Fruit fly (Drosophila melanogaster) whole organism, embryonic: ENCODE results near the gene eIF2Bepsilon.

ENCODE experiments used
- Bgb ChIP-seq: fragments of 200-800 bp; sonication (Bioruptor generic); IDR thresholded peaks from 2 replicates; pipeline ENCODE4 v1.3.6; 2022; ENCODE audit warnings: missing biosample characterization, missing genetic modification characterization; ENCODE audit not compliant: partially characterized antibody
- CG10147 ChIP-seq: fragments of 200-800 bp; sonication (Bioruptor generic); optimal IDR thresholded peaks from 2 replicates; lab custom pipeline; 2019; ENCODE audit warnings: missing biosample characterization, mild to moderate bottlenecking, missing genetic modification characterization, moderate library complexity
- CG10209 ChIP-seq: fragments of 200-800 bp; sonication (Bioruptor generic); optimal IDR thresholded peaks from 3 replicates; lab custom pipeline; 2017; ENCODE audit warnings: missing biosample characterization, mild to moderate bottlenecking, missing genetic modification characterization, missing genetic modification reagents
- CG11085 ChIP-seq: fragments of 200-800 bp; sonication (Bioruptor generic); IDR thresholded peaks from 2 replicates; pipeline ENCODE4 v1.3.6; 2022; ENCODE audit warnings: missing biosample characterization, missing genetic modification characterization
- CG11247 ChIP-seq: fragments of 200-800 bp; sonication (Bioruptor generic); IDR thresholded peaks from 2 replicates; pipeline ENCODE4 v1.3.6; 2022; ENCODE audit warnings: missing biosample characterization, missing genetic modification characterization
- CG12219 ChIP-seq: fragments of 200-800 bp; sonication (Bioruptor generic); optimal IDR thresholded peaks from 3 replicates; lab custom pipeline; 2018; ENCODE audit warnings: missing biosample characterization, mild to moderate bottlenecking, missing genetic modification characterization
- CG17829 ChIP-seq: fragments of 200-800 bp; optimal IDR thresholded peaks from 2 replicates; lab custom pipeline; 2019; ENCODE audit warnings: missing biosample characterization, mild to moderate bottlenecking, missing genetic modification characterization, moderate library complexity
- CG2678 ChIP-seq: fragments of 200-800 bp; sonication (Bioruptor generic); optimal IDR thresholded peaks from 3 replicates; lab custom pipeline; 2019; ENCODE audit warnings: missing biosample characterization, mild to moderate bottlenecking, missing genetic modification characterization, moderate library complexity
- CG30020 ChIP-seq: fragments of 200-800 bp; optimal IDR thresholded peaks from 2 replicates; lab custom pipeline; 2019; ENCODE audit warnings: missing biosample characterization, mild to moderate bottlenecking, missing genetic modification characterization, moderate library complexity
- CG32772 ChIP-seq: fragments of 200-800 bp; sonication (Bioruptor generic); IDR thresholded peaks from 2 replicates; pipeline ENCODE4 v1.3.6; 2022; ENCODE audit warnings: missing biosample characterization, missing genetic modification characterization
- CG33213 ChIP-seq: fragments of 200-800 bp; sonication (Bioruptor generic); optimal IDR thresholded peaks from 3 replicates; lab custom pipeline; 2016; ENCODE audit warnings: missing biosample characterization, missing genetic modification characterization
- CG3995 ChIP-seq: fragments of 200-800 bp; sonication (Bioruptor generic); optimal IDR thresholded peaks from 3 replicates; lab custom pipeline; 2016; ENCODE audit warnings: missing biosample characterization, missing genetic modification characterization
- CG6689 ChIP-seq: fragments of 200-800 bp; sonication (Bioruptor generic); IDR thresholded peaks from 2 replicates; pipeline ENCODE4 v1.3.6; 2022; ENCODE audit warnings: missing biosample characterization, missing genetic modification characterization
- CG6813 ChIP-seq: fragments of 200-800 bp; sonication (Bioruptor generic); optimal IDR thresholded peaks from 2 replicates; lab custom pipeline; 2017; ENCODE audit warnings: missing biosample characterization, missing genetic modification characterization, mild to moderate bottlenecking, moderate library complexity, missing genetic modification reagents
- CTCF ChIP-seq: fragments of 200-800 bp; sonication (Bioruptor generic); optimal IDR thresholded peaks from 2 replicates; lab custom pipeline; 2017; ENCODE audit warnings: missing biosample characterization, mild to moderate bottlenecking, missing genetic modification characterization, moderate library complexity
- Dad ChIP-seq: fragments of 200-800 bp; sonication (Bioruptor generic); optimal IDR thresholded peaks from 3 replicates; lab custom pipeline; 2016; ENCODE audit warnings: missing biosample characterization, missing genetic modification characterization
- Deaf1 ChIP-seq: fragments of 200-800 bp; optimal IDR thresholded peaks from 3 replicates; lab custom pipeline; 2019; ENCODE audit warnings: missing biosample characterization, mild to moderate bottlenecking, missing genetic modification characterization, moderate library complexity
- Dip2 ChIP-seq: fragments of 200-800 bp; sonication (Bioruptor generic); IDR thresholded peaks from 2 replicates; pipeline ENCODE4 v1.3.6; 2022; ENCODE audit warnings: missing biosample characterization, missing genetic modification characterization
- Dref ChIP-seq: fragments of 200-800 bp; sonication (Bioruptor generic); IDR thresholded peaks from 2 replicates; pipeline ENCODE4 v1.3.6; 2022; ENCODE audit warnings: missing biosample characterization, missing genetic modification characterization
- Drgx ChIP-seq: fragments of 200-800 bp; sonication (Bioruptor generic); IDR thresholded peaks from 2 replicates; pipeline ENCODE4 v1.3.6; 2022; ENCODE audit warnings: missing biosample characterization, missing genetic modification characterization
- Lpt ChIP-seq: fragments of >200 bp; optimal IDR thresholded peaks from 2 replicates; lab custom pipeline; 2018; ENCODE audit warnings: missing biosample characterization, missing genetic modification characterization
- Med ChIP-seq: fragments of 200-800 bp; sonication (Bioruptor generic); peaks from one replicate; lab custom pipeline; 2016; ENCODE audit warnings: missing biosample characterization, missing genetic modification characterization, mild to moderate bottlenecking, inconsistent platforms, moderate library complexity
- Myb ChIP-seq: fragments of 200-800 bp; sonication (Bioruptor generic); optimal IDR thresholded peaks from 2 replicates; lab custom pipeline; 2016; ENCODE audit warnings: missing biosample characterization, missing genetic modification characterization
- Pdp1 ChIP-seq, 2 experiments: fragments of 200-800 bp; sonication (Bioruptor generic); optimal IDR thresholded peaks; 3 replicates each; lab custom pipeline; 2016; ENCODE audit warnings: missing biosample characterization in 2 of 2, missing genetic modification characterization in 2 of 2, mild to moderate bottlenecking in 1 of 2, moderate library complexity in 1 of 2
- Side ChIP-seq: fragments of 200-800 bp; sonication (Bioruptor generic); optimal IDR thresholded peaks from 2 replicates; lab custom pipeline; 2016; ENCODE audit warnings: missing biosample characterization, missing genetic modification characterization
- Sry-δ ChIP-seq: fragments of 200-800 bp; sonication (Bioruptor generic); optimal IDR thresholded peaks from 2 replicates; lab custom pipeline; 2016; ENCODE audit warnings: missing biosample characterization, missing genetic modification characterization
- Stat92E ChIP-seq, 3 experiments: fragments of >200 bp in 2 of 3; fragments of 200-800 bp in 1 of 3; sonication (Bioruptor generic) in 1 of 3; optimal IDR thresholded peaks; 2 replicates each; lab custom pipeline; 2017 to 2019; ENCODE audit warnings: missing biosample characterization in 3 of 3, missing genetic modification characterization in 3 of 3, mild to moderate bottlenecking in 1 of 3, moderate library complexity in 1 of 3
- Usf ChIP-seq: fragments of 200-800 bp; sonication (Bioruptor generic); optimal IDR thresholded peaks from 2 replicates; lab custom pipeline; 2017; ENCODE audit warnings: missing genotype, missing biosample characterization, missing genetic modification characterization
- ash1 ChIP-seq: fragments of 200-800 bp; sonication (Bioruptor generic); optimal IDR thresholded peaks from 2 replicates; lab custom pipeline; 2018; ENCODE audit warnings: missing biosample characterization, mild to moderate bottlenecking, missing genetic modification characterization
- cad ChIP-seq: fragments of >200 bp; optimal IDR thresholded peaks from 2 replicates; lab custom pipeline; 2017; ENCODE audit warnings: missing biosample characterization, missing genetic modification characterization
- cg ChIP-seq: fragments of 200-800 bp; sonication (Bioruptor generic); optimal IDR thresholded peaks from 3 replicates; lab custom pipeline; 2019; ENCODE audit warnings: missing biosample characterization, mild to moderate bottlenecking, missing genetic modification characterization, moderate library complexity
- crol ChIP-seq: fragments of 200-800 bp; sonication (Bioruptor generic); IDR thresholded peaks from 2 replicates; pipeline ENCODE4 v1.3.6; 2022; ENCODE audit warnings: missing biosample characterization, missing genetic modification characterization
- disco-r ChIP-seq: fragments of 200-800 bp; sonication (Bioruptor generic); optimal IDR thresholded peaks from 2 replicates; lab custom pipeline; 2016; ENCODE audit warnings: missing biosample characterization, missing genetic modification characterization
- esg ChIP-seq: fragments of 200-800 bp; sonication (Bioruptor generic); conservative IDR thresholded peaks from 2 replicates; pipeline ENCODE4 v1.3.6; 2022; ENCODE audit warnings: missing biosample characterization, missing genetic modification characterization
- ewg ChIP-seq: fragments of 200-800 bp; sonication (Bioruptor generic); optimal IDR thresholded peaks from 3 replicates; lab custom pipeline; 2017; ENCODE audit warnings: mild to moderate bottlenecking, missing biosample characterization, missing genetic modification reagents, missing genetic modification characterization
- hb ChIP-seq: fragments of 200-800 bp; sonication (Bioruptor generic); IDR thresholded peaks from 3 replicates; pipeline ENCODE4 v1.3.6; 2022; ENCODE audit warnings: missing biosample characterization, missing genetic modification characterization; ENCODE audit not compliant: partially characterized antibody
- kah ChIP-seq: fragments of 200-800 bp; sonication (Bioruptor generic); optimal IDR thresholded peaks from 2 replicates; lab custom pipeline; 2018; ENCODE audit warnings: missing biosample characterization, mild to moderate bottlenecking, missing genetic modification characterization
- lab ChIP-seq: fragments of 200-800 bp; sonication (Bioruptor generic); optimal IDR thresholded peaks from 3 replicates; lab custom pipeline; 2017; ENCODE audit warnings: missing biosample characterization, missing genetic modification characterization, mild to moderate bottlenecking, moderate library complexity, missing genetic modification reagents
- oc ChIP-seq: fragments of 200-800 bp; sonication (Bioruptor generic); optimal IDR thresholded peaks from 2 replicates; lab custom pipeline; 2018; ENCODE audit warnings: missing biosample characterization, mild to moderate bottlenecking, missing genetic modification characterization, moderate library complexity
- peb ChIP-seq: fragments of 200-800 bp; sonication (Bioruptor generic); IDR thresholded peaks from 2 replicates; pipeline ENCODE4 v1.3.6; 2022; ENCODE audit warnings: missing biosample characterization, missing genetic modification characterization
- pho ChIP-seq: fragments of 200-800 bp; sonication (Bioruptor generic); optimal IDR thresholded peaks from 2 replicates; lab custom pipeline; 2016; ENCODE audit warnings: missing biosample characterization, missing genetic modification characterization
- pum ChIP-seq: fragments of 200-800 bp; sonication (Bioruptor generic); optimal IDR thresholded peaks from 2 replicates; lab custom pipeline; 2016; ENCODE audit warnings: missing biosample characterization, missing genetic modification characterization
- row ChIP-seq: fragments of 200-800 bp; sonication (Bioruptor generic); IDR thresholded peaks from 3 replicates; pipeline ENCODE4 v1.3.6; 2022; ENCODE audit warnings: missing biosample characterization, missing genetic modification characterization
- sr ChIP-seq: fragments of 200-800 bp; sonication (Bioruptor generic); IDR thresholded peaks from 3 replicates; pipeline ENCODE4 v1.3.6; 2022; ENCODE audit warnings: missing biosample characterization, missing genetic modification characterization
- sug ChIP-seq: fragments of 200-800 bp; optimal IDR thresholded peaks from 2 replicates; lab custom pipeline; 2019; ENCODE audit warnings: missing biosample characterization, mild to moderate bottlenecking, missing genetic modification characterization, moderate library complexity
- tll ChIP-seq, 2 experiments: fragments of 200-800 bp in 1 of 2; fragments of >200 bp in 1 of 2; sonication (Bioruptor generic) in 1 of 2; optimal IDR thresholded peaks; 2 replicates each; lab custom pipeline; 2017 to 2019; ENCODE audit warnings: missing biosample characterization in 2 of 2, missing genetic modification characterization in 2 of 2, mild to moderate bottlenecking in 1 of 2, moderate library complexity in 1 of 2
- tna ChIP-seq: fragments of 200-800 bp; sonication (Bioruptor generic); IDR thresholded peaks from 2 replicates; pipeline ENCODE4 v1.3.6; 2022; ENCODE audit warnings: missing biosample characterization, missing genetic modification characterization; ENCODE audit not compliant: partially characterized antibody
- toy ChIP-seq: fragments of 200-800 bp; sonication (Bioruptor generic); IDR thresholded peaks from 2 replicates; pipeline ENCODE4 v1.3.6; 2022; ENCODE audit warnings: missing biosample characterization, missing genetic modification characterization
- usp ChIP-seq: fragments of >200 bp; optimal IDR thresholded peaks from 2 replicates; lab custom pipeline; 2017; ENCODE audit warnings: missing biosample characterization, missing genetic modification characterization
- zen ChIP-seq: fragments of 200-800 bp; sonication (Bioruptor generic); optimal IDR thresholded peaks from 3 replicates; lab custom pipeline; 2018; ENCODE audit warnings: missing biosample characterization, mild to moderate bottlenecking, missing genetic modification characterization, moderate library complexity

Gene eIF2Bepsilon

dm6 chrX:1922765-1923501 lies at the start of gene eIF2Bepsilon, which contains the start of gene Ocrl (continued):
- TF ChIP-seq Stat92E (GFP tag; optimal IDR thresholded peaks at IDR 0.05; lab: Kevin White, UChicago): peak in 1 of 3 experiments; percentile 6
- no peak for TF ChIP-seq CG11085 (GFP tag; lab: Robert Waterston, UW)
- peak; percentile 63 for TF ChIP-seq Deaf1 (tag; lab: Kevin White, UChicago)
- TF ChIP-seq esg: no peak
- TF ChIP-seq Sry-δ: peak; percentile 61
- TF ChIP-seq CG30020: no peak
- peak; percentile 53 for TF ChIP-seq CG33213
- peak; percentile 86 for TF ChIP-seq Myb (GFP tag; lab: Kevin White, UChicago)
- TF ChIP-seq CTCF (GFP tag; lab: Kevin White, UChicago): peak; percentile 36
- TF ChIP-seq Dad (GFP tag; lab: Kevin White, UChicago): no peak
- no peak for TF ChIP-seq Dip2 (GFP tag; lab: Robert Waterston, UW)
- no peak for TF ChIP-seq Side (GFP tag; lab: Kevin White, UChicago)
- no peak for TF ChIP-seq hb (GFP tag; lab: Robert Waterston, UW)
- TF ChIP-seq cg: peak; percentile 87
- no peak for TF ChIP-seq tll (GFP tag; optimal IDR thresholded peaks at IDR 0.05; lab: Kevin White, UChicago)
- no peak for TF ChIP-seq toy (GFP tag; lab: Robert Waterston, UW)
- TF ChIP-seq Lpt (GFP tag; lab: Kevin White, UChicago): no peak
- no peak for TF ChIP-seq CG2678 (tag; lab: Kevin White, UChicago)
- TF ChIP-seq zen: peak; percentile 56
- no peak for TF ChIP-seq Drgx (GFP tag; lab: Robert Waterston, UW)
- TF ChIP-seq Dref (GFP tag; lab: Robert Waterston, UW): peak; percentile 50
- TF ChIP-seq cad: no peak
- TF ChIP-seq CG6813 (GFP tag; lab: Kevin White, UChicago): no peak
- no peak for TF ChIP-seq oc (tag; lab: Kevin White, UChicago)
- TF ChIP-seq CG6689 (GFP tag; lab: Robert Waterston, UW): no peak
- TF ChIP-seq CG11247 (GFP tag; lab: Robert Waterston, UW): no peak
- no peak for TF ChIP-seq Bgb (GFP tag; lab: Robert Waterston, UW)
- TF ChIP-seq CG32772 (GFP tag; lab: Robert Waterston, UW): no peak
- TF ChIP-seq tna (GFP tag; lab: Robert Waterston, UW): no peak
- TF ChIP-seq CG3995 (GFP tag; lab: Kevin White, UChicago): no peak
- TF ChIP-seq lab (GFP tag; lab: Kevin White, UChicago): no peak
- TF ChIP-seq crol: no peak
- no peak for TF ChIP-seq peb (GFP tag; lab: Robert Waterston, UW)
- TF ChIP-seq usp (GFP tag; lab: Kevin White, UChicago): no peak
- peak; percentile 25 for TF ChIP-seq CG17829 (tag; lab: Kevin White, UChicago)
- TF ChIP-seq kah (GFP tag; lab: Kevin White, UChicago): peak; percentile 38
- no peak for TF ChIP-seq disco-r (GFP tag; lab: Kevin White, UChicago)
- TF ChIP-seq ash1 (GFP tag; lab: Kevin White, UChicago): no peak
- peak; percentile 23; the same call in 1 of the 3 replicates for TF ChIP-seq row
- TF ChIP-seq ewg: no peak
- no peak for TF ChIP-seq pho (GFP tag; lab: Kevin White, UChicago)
- TF ChIP-seq sr: peak; percentile 72; the same call in 2 of the 3 replicates
- no peak for TF ChIP-seq CG10147 (GFP tag; lab: Kevin White, UChicago)
- TF ChIP-seq CG12219 (GFP tag; lab: Kevin White, UChicago): peak; percentile 12
- TF ChIP-seq Pdp1 (GFP tag; optimal IDR thresholded peaks at IDR 0.05; lab: Kevin White, UChicago): peak in 1 of 2 experiments; percentile 55
- no peak for TF ChIP-seq CG10209 (GFP tag; lab: Kevin White, UChicago)
- no peak for TF ChIP-seq Usf
- peak; percentile 62 for TF ChIP-seq Med (GFP tag; lab: Kevin White, UChicago)
- TF ChIP-seq pum (GFP tag; lab: Kevin White, UChicago): no peak
- TF ChIP-seq sug (tag; lab: Kevin White, UChicago): peak; percentile 93
